Fruit fly (Drosophila melanogaster) Kc167 (cell line): Measurements from ENCODE around the gene CG9497.

Experiments
- Myc ChIP-seq: fragments of >200 bp; optimal IDR thresholded peaks from 2 replicates; lab custom pipeline; 2017; ENCODE audit warnings: missing external identifiers
- Sin3A ChIP-seq: fragments of >200 bp; optimal IDR thresholded peaks from 2 replicates; lab custom pipeline; 2018; ENCODE audit warnings: missing external identifiers
- h ChIP-seq: fragments of >200 bp; optimal IDR thresholded peaks from 3 replicates; lab custom pipeline; 2018; ENCODE audit warnings: missing external identifiers
- insv ChIP-seq: fragments of >200 bp; optimal IDR thresholded peaks from 3 replicates; lab custom pipeline; 2018; ENCODE audit warnings: missing external identifiers
- psq ChIP-seq: fragments of >200 bp; optimal IDR thresholded peaks from 2 replicates; lab custom pipeline; 2017; ENCODE audit warnings: missing external identifiers
- ttk ChIP-seq: sonication (Bioruptor generic); optimal IDR thresholded peaks from 2 replicates; lab custom pipeline; 2017; ENCODE audit warnings: missing external identifiers

CG9497 gene

DNA sequence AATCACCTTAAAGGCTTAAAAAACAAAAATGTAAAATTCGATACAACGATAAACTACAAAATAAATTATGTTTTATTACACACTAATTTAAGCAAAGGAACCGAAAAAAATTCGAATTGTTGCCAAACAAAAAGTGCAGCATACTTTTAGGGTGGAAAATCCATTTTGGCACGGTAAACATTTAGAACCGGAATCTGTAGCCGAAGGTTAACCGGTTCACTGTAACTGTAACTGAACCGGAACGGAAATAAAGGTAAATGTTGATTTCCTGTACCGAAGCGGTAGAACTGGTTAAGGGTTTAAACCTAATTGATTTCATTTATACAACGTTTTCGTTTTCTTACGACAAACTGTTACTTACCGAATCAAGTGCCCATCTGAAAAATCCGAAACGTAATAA lies 18.7 kb upstream of the CG9497 start:
- no peak for TF ChIP-seq psq

- TF ChIP-seq ttk (lab: Kevin White, UChicago) (no peak), Sin3A (lab: Kevin White, UChicago) (no peak), psq (no peak), insv (lab: Kevin White, UChicago) (no peak), h (lab: Kevin White, UChicago) (no peak), Myc (no peak)
Observed at dm6 chr2L:6360059-6360458, 11.8 kb upstream of the CG9497 start.

DNA sequence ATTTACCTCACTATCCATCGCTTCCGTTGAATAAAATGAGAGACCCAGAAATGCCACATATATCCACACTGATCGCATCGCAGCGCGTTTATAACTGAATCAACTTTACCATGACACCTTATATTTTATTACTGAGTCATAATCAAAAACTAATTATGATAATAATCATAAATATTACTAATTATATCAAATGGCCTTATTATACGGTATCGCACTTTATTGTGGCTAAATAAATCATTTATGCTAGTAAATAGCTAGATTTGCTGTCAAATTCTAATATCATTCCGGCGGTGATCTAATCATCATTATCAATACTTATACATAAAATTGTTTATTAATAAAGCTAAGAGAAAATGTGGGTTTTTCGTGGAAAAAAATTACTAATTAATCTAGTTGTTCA lies 10.0 kb upstream of the CG9497 start, which contains the start of gene CG9500:
CG9500 (minus strand) TSS at position 101 of the 400 bp plus-strand sequence.
- TF ChIP-seq insv (lab: Kevin White, UChicago), result no peak

dm6 chr2L:6356686-6357362 lies 8.6 kb upstream of the CG9497 start:
- TF ChIP-seq ttk (lab: Kevin White, UChicago), result no peak
- TF ChIP-seq Myc, result no peak
- TF ChIP-seq h (lab: Kevin White, UChicago), result no peak
- no peak for TF ChIP-seq psq
- TF ChIP-seq Sin3A (lab: Kevin White, UChicago), result no peak
- TF ChIP-seq insv (lab: Kevin White, UChicago), result no peak

DNA sequence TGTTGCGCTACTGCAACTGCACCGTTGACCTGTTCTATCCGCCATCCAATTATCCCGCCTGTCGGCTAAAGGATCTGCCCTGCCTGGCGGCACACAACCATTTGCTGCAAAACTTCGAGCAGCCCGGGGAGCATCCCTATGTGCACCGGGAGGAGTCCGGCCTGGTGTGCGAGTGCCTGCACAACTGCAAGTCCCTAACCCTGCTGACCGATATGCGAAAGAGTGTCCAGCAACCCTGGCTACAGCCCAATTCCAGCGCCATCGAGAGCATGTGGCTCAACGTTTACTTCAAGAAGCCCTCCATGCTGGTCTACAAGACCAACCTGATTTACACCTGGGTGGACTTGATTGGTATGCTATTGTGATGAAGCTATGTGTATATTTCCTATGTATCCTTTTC lies 7.9 kb upstream of the CG9497 start:
- TF ChIP-seq Myc (no peak), insv (lab: Kevin White, UChicago) (no peak), h (lab: Kevin White, UChicago) (no peak), Sin3A (lab: Kevin White, UChicago) (no peak), ttk (lab: Kevin White, UChicago) (no peak), psq (no peak)

- no peak for TF ChIP-seq psq
- no peak for TF ChIP-seq insv (lab: Kevin White, UChicago)
- TF ChIP-seq Sin3A (lab: Kevin White, UChicago), result no peak
- no peak for TF ChIP-seq Myc
- TF ChIP-seq ttk (lab: Kevin White, UChicago), result no peak
- no peak for TF ChIP-seq h (lab: Kevin White, UChicago)
Observed at dm6 chr2L:6354656-6355055, 6.4 kb upstream of the CG9497 start, which contains the start of gene ppk14. TSS of gene ppk14 (plus strand) at chr2L:6354956.

- TF ChIP-seq insv (lab: Kevin White, UChicago), result no peak
Observed at dm6 chr2L:6354231-6354630, 6.0 kb upstream of the CG9497 start, which contains the start of gene ppk7. TSS of gene ppk7 (minus strand) at chr2L:6354331.

DNA sequence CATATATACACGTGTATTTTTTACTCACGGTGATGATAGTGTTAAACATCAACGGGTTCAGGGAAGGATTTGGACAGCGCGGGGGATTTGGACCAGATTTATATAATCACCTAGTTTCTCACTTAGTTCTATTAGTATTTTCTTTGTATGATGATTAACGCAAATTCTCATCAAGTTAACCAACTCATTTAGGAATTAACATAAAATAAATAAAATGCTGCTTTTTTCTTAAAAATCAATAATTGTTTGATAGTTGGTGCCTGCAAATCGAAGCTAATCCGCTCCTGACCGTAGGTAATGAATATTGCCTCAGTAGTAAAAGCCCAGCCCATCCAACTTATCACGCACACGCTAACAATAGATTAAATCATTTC lies 3.6 kb upstream of the CG9497 start:
- TF ChIP-seq ttk (lab: Kevin White, UChicago) (no peak), Sin3A (lab: Kevin White, UChicago) (no peak), Myc (no peak), insv (lab: Kevin White, UChicago) (no peak), h (lab: Kevin White, UChicago) (no peak), psq (no peak)

DNA sequence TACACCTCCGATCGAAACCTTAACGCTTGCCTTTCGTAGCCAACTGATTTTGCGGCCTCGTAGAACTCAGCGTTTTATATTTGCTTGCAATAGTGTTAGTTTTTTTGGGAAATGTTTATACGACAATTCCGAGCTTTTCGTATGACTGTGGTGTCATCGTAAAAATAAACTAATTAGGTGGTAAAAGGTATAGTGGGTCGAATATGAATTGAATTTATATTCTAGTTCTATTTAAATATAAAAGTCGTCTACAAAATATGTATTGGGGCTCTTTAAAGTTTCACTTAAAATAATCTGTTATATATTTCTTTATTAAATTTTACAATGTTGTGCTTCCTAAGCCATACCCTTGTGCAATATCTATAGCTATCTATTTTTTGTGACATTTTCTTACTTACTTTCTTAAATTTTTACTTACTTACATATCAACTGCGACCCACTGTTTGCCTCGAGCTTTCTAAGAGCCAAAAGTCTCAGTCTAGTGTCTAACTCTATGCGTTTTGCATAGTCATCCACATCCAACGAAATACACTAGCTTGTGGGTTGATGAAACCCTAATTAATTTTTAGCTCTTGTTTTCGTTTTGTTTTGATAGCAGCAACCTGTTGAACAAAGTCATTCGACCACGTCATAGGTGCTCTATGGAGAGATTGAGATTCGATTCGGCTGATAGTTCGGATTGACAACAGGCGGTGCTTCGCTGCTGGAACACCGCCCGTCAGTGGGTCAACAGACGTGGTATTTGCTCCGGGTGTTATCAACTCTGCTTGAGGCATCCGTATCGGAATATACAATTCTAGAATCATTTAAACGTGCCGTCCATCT lies 3.0 kb upstream of the CG9497 start, which contains the start of gene CG9498:
CG9498 (minus strand) TSS at position 51 of the 825 bp plus-strand sequence.
- TF ChIP-seq psq (no peak), insv (lab: Kevin White, UChicago) (no peak), Sin3A (lab: Kevin White, UChicago) (no peak), Myc (no peak), h (lab: Kevin White, UChicago) (no peak), ttk (lab: Kevin White, UChicago) (no peak)

DNA sequence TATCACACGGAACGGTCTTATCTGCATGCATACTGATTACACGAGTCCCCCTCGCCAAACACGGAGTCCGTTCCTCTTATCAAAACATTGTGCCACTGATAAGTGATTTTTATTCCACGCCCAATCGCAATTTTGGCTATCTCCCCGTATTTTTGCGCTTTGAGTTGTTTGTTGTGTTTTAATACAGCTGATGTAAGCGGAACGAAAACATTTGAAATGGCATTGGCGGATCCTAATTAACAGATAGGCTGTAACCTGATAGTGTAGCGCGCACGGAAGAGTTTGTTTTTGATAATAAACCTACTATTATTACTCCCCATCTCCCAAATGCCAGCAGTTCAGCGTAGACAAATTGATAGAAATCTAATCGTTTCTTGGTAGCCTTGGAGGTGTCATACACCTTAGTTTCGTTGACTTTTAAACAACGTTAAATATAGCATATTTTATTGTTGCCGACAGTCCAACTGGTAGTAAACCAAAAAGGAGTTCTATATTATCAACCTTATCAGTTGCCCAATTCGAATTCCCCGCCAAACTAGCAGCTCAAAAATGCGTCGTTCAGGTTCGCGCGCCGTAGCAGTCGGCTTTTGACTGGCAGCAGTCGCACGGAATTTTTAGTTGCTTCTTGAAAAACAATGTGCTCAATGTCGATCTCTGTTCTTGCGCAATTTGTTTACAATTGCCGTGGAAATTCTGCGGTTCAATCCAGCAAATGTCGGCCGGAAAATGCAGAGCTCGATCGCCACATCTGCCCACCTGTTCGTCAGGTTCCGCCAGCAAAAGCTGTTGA lies 4.9 kb downstream of the CG9497 start:
- no peak for TF ChIP-seq Myc
- no peak for TF ChIP-seq h (lab: Kevin White, UChicago)
- TF ChIP-seq Sin3A (lab: Kevin White, UChicago), result no peak
- no peak for TF ChIP-seq insv (lab: Kevin White, UChicago)
- TF ChIP-seq ttk (lab: Kevin White, UChicago), result no peak
- no peak for TF ChIP-seq psq

DNA sequence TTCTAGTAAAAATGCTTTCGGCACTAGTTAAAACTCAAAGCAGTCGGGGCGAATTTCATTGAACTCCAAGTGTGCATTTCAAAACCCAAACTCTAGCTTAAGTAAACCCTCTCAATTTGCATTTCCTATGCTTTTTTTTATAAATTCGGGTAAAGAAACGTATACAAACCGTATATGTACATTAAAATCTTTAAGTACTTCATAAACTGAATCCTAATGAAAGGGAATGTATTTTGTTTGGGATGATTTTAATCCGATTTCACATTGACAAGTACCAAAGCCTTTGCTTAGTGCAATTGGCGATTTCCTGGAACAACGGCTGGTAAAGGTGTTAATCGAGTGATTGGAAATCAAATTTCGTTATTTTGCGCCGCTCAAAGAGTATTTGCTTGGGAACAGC lies 7.0 kb downstream of the CG9497 start:
- TF ChIP-seq psq (no peak), Myc (no peak), Sin3A (lab: Kevin White, UChicago) (no peak), ttk (lab: Kevin White, UChicago) (no peak), h (lab: Kevin White, UChicago) (no peak), insv (lab: Kevin White, UChicago) (no peak)

DNA sequence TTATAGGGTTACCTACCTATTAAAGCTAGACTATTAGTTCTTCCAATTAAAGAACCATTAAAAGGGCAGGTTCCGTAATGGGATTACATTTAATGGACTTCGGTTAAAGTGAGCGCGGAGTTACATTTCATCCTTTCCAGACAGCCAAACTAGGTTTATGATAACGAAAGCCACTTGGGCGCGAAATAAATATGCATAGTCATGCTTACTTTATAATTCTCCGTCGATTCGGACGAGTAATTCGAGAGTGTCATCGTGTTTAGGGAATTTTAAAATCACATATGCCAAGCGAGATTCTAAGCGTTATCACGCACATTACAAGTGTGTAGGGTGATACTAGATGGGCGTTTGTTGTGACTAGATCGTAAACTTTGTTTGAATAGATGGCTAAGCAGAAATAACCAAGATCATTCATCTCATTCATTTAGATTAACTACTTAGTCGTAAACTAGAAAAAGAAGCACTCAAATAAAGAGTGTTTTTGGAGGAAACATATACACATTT lies 8.0 kb downstream of the CG9497 start:
- no peak for TF ChIP-seq Sin3A (lab: Kevin White, UChicago)
- TF ChIP-seq insv (lab: Kevin White, UChicago), result no peak
- no peak for TF ChIP-seq psq
- TF ChIP-seq Myc, result no peak
- no peak for TF ChIP-seq h (lab: Kevin White, UChicago)
- no peak for TF ChIP-seq ttk (lab: Kevin White, UChicago)
